Fruit fly (Drosophila melanogaster): ENCODE results near the gene CG15578.

CG15578 gene

DNA sequence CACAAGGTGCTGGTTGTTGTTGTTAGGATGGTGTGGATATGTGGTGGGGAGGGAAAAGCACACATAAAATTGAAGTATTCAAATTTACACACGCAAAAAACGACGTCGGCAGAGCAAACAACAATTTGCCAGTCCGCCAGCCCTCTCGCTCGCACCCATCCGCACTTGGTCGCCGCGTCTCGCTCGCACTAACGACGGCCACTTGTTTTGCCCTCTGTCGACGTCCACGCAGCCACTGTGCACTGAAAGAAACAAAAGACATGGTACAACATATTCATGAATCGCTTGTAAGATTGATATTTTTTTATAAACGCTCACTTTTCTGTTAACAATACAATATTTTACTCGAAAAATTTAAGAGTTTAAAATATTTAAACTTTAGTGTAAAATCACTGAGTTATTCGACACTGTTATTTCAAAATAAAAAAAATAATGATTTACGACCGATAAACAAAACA lies 46.2 kb upstream of the CG15578 start (continued):
- peak; percentile 83 for TF ChIP-seq gem (tag; optimal IDR thresholded peaks at IDR 0.05)
- TF ChIP-seq CG1529 (GFP tag; optimal IDR thresholded peaks at IDR 0.05), result no peak
- no peak for TF ChIP-seq toy (GFP tag; IDR thresholded peaks at IDR 0.05)
- no peak for TF ChIP-seq ftz-f1 (GFP tag; optimal IDR thresholded peaks at IDR 0.05)
- no peak for TF ChIP-seq hb (GFP tag; IDR thresholded peaks at IDR 0.05; ENCODE audit: partially characterized antibody)
- TF ChIP-seq CG11247 (GFP tag; IDR thresholded peaks at IDR 0.05), result 0 out of 2 replicates have a peak, but pooled peaks have one; percentile 30
- peak; percentile 22 for TF ChIP-seq CG12769 (tag; optimal IDR thresholded peaks at IDR 0.05)
- peak; percentile 66 for TF ChIP-seq dmrt99B (tag; optimal IDR thresholded peaks at IDR 0.05)
- TF ChIP-seq NC2α (GFP tag; optimal IDR thresholded peaks at IDR 0.05), result no peak
- TF ChIP-seq pb (GFP tag; optimal IDR thresholded peaks at IDR 0.05), result no peak
- no peak for TF ChIP-seq sna (GFP tag; IDR thresholded peaks at IDR 0.05; ENCODE audit: partially characterized antibody)
- peak; percentile 18 for TF ChIP-seq CG12071 (GFP tag; optimal IDR thresholded peaks at IDR 0.05)
- TF ChIP-seq da (GFP tag; optimal IDR thresholded peaks at IDR 0.05), result no peak
- peak; percentile 38 for TF ChIP-seq CG8281 (tag; optimal IDR thresholded peaks at IDR 0.05)
- TF ChIP-seq Scr (GFP tag; IDR thresholded peaks at IDR 0.05; ENCODE audit: partially characterized antibody), result no peak
- no peak for TF ChIP-seq CG7987 (GFP tag; optimal IDR thresholded peaks at IDR 0.05)
- TF ChIP-seq CG31365 (tag; optimal IDR thresholded peaks at IDR 0.05), result no peak
- peak; percentile 27 for TF ChIP-seq CG10267 (tag; optimal IDR thresholded peaks at IDR 0.05)
- peak; percentile 30; the same call in 1 of the 2 replicates for TF ChIP-seq stc (GFP tag; IDR thresholded peaks at IDR 0.05)
- no peak for TF ChIP-seq CG15696 (tag; optimal IDR thresholded peaks at IDR 0.05)
- no peak for TF ChIP-seq Opbp (GFP tag; IDR thresholded peaks at IDR 0.05; ENCODE audit: partially characterized antibody)
- TF ChIP-seq NfI (GFP tag; optimal IDR thresholded peaks at IDR 0.05), result peak; percentile 53
- peak; percentile 47 for TF ChIP-seq Hr3 (GFP tag; optimal IDR thresholded peaks at IDR 0.05)
- TF ChIP-seq Nf-YB (GFP tag; optimal IDR thresholded peaks at IDR 0.05), result peak; percentile 41
- no peak for TF ChIP-seq Trl (optimal IDR thresholded peaks at IDR 0.05)
- peak; percentile 8 for TF ChIP-seq Trl (GFP tag; optimal IDR thresholded peaks at IDR 0.05)
- TF ChIP-seq bigmax (GFP tag; optimal IDR thresholded peaks at IDR 0.05), result no peak
- TF ChIP-seq dpn (GFP tag; optimal IDR thresholded peaks at IDR 0.05), result peak; percentile 49 to 62
- TF ChIP-seq HmgZ (tag; optimal IDR thresholded peaks at IDR 0.05), result peak; percentile 4
- peak; percentile 60 for TF ChIP-seq ind (GFP tag; optimal IDR thresholded peaks at IDR 0.05)
- no peak for TF ChIP-seq CTCF (GFP tag; optimal IDR thresholded peaks at IDR 0.05)
- TF ChIP-seq Sin3A (optimal IDR thresholded peaks at IDR 0.05), result no peak
- no peak for TF ChIP-seq CkIIα-i1 (GFP tag; IDR thresholded peaks at IDR 0.05)
- peak; percentile 72 for TF ChIP-seq lilli (GFP tag; optimal IDR thresholded peaks at IDR 0.05)
- TF ChIP-seq danr (GFP tag; IDR thresholded peaks at IDR 0.05), result no peak
- peak; percentile 15 for TF ChIP-seq sd (tag; optimal IDR thresholded peaks at IDR 0.05)
- TF ChIP-seq HLHmδ (GFP tag; optimal IDR thresholded peaks at IDR 0.05), result no peak
- no peak for TF ChIP-seq CG33213 (GFP tag; optimal IDR thresholded peaks at IDR 0.05)
- TF ChIP-seq CG15514 (GFP tag; optimal IDR thresholded peaks at IDR 0.05), result peak; percentile 54
- peak; percentile 53 for TF ChIP-seq Dek (tag; optimal IDR thresholded peaks at IDR 0.05)
- TF ChIP-seq Fer1 (GFP tag; optimal IDR thresholded peaks at IDR 0.05), result peak; percentile 60
- TF ChIP-seq CG4282 (GFP tag; optimal IDR thresholded peaks at IDR 0.05), result no peak
- peak; percentile 12 for TF ChIP-seq CG10543 (GFP tag; optimal IDR thresholded peaks at IDR 0.05)
- peak; percentile 21; the same call in 1 of the 3 replicates for TF ChIP-seq Mrtf (GFP tag; IDR thresholded peaks at IDR 0.05)
- TF ChIP-seq Sox102F (GFP tag; optimal IDR thresholded peaks at IDR 0.05), result peak; percentile 65
- TF ChIP-seq Tbp (GFP tag; optimal IDR thresholded peaks at IDR 0.05), result no peak
- TF ChIP-seq Sry-δ (GFP tag; optimal IDR thresholded peaks at IDR 0.05), result no peak
- TF ChIP-seq PHDP (tag; optimal IDR thresholded peaks at IDR 0.05), result peak; percentile 79
- TF ChIP-seq fd3F (GFP tag; optimal IDR thresholded peaks at IDR 0.05), result no peak
- TF ChIP-seq CG31388 (GFP tag; optimal IDR thresholded peaks at IDR 0.05), result no peak
- no peak for TF ChIP-seq cad (GFP tag; optimal IDR thresholded peaks at IDR 0.05)
- no peak for TF ChIP-seq Sry-β (GFP tag; optimal IDR thresholded peaks at IDR 0.05)

All from whole organism, embryonic.